Fruit fly (Drosophila melanogaster) whole organism, embryonic: Measurements from ENCODE around the gene MED15.

Source experiments
- Asciz ChIP-seq: fragments of 200-800 bp; sonication (Bioruptor generic); optimal IDR thresholded peaks from 2 replicates; lab custom pipeline; 2017; ENCODE audit warnings: missing biosample characterization, mild to moderate bottlenecking, missing genetic modification characterization, missing genetic modification reagents
- CG12104 ChIP-seq: fragments of 200-800 bp; sonication (Bioruptor generic); optimal IDR thresholded peaks from 3 replicates; lab custom pipeline; 2016; ENCODE audit warnings: missing biosample characterization, missing genetic modification characterization
- CG13624 ChIP-seq: fragments of 200-800 bp; sonication (Bioruptor generic); optimal IDR thresholded peaks from 2 replicates; lab custom pipeline; 2016; ENCODE audit warnings: missing biosample characterization, missing genetic modification characterization
- CG13775 ChIP-seq: fragments of 200-800 bp; sonication (Bioruptor generic); optimal IDR thresholded peaks from 3 replicates; lab custom pipeline; 2017; ENCODE audit warnings: missing biosample characterization, mild to moderate bottlenecking, missing genetic modification characterization
- CG14441 ChIP-seq: fragments of 200-800 bp; sonication (Bioruptor generic); IDR thresholded peaks from 2 replicates; pipeline ENCODE4 v1.3.6; 2022; ENCODE audit warnings: missing biosample characterization, missing genetic modification characterization
- CG16779 ChIP-seq: fragments of 200-800 bp; sonication (Bioruptor generic); IDR thresholded peaks from 2 replicates; pipeline ENCODE4 v1.3.6; 2022; ENCODE audit warnings: missing biosample characterization, missing genetic modification characterization
- CG17186 ChIP-seq: fragments of 200-800 bp; sonication (Bioruptor generic); optimal IDR thresholded peaks from 3 replicates; lab custom pipeline; 2017; ENCODE audit warnings: missing biosample characterization, missing genetic modification reagents, missing genetic modification characterization
- CG1832 ChIP-seq: fragments of 200-800 bp; sonication (Bioruptor generic); optimal IDR thresholded peaks from 2 replicates; lab custom pipeline; 2017; ENCODE audit warnings: missing biosample characterization, mild to moderate bottlenecking, missing genetic modification characterization, inconsistent platforms
- CG18476 ChIP-seq: fragments of 200-800 bp; sonication (Bioruptor generic); optimal IDR thresholded peaks from 2 replicates; lab custom pipeline; 2016; ENCODE audit warnings: missing biosample characterization, mild to moderate bottlenecking, missing genetic modification characterization
- CG2678 ChIP-seq: fragments of 200-800 bp; sonication (Bioruptor generic); optimal IDR thresholded peaks from 3 replicates; lab custom pipeline; 2019; ENCODE audit warnings: missing biosample characterization, mild to moderate bottlenecking, missing genetic modification characterization, moderate library complexity
- CG2712 ChIP-seq: fragments of 200-800 bp; optimal IDR thresholded peaks from 3 replicates; lab custom pipeline; 2019; ENCODE audit warnings: missing biosample characterization, mild to moderate bottlenecking, missing genetic modification characterization, moderate library complexity
- CG2889 ChIP-seq: fragments of 200-800 bp; sonication (Bioruptor generic); IDR thresholded peaks from 3 replicates; pipeline ENCODE4 v1.3.6; 2022; ENCODE audit warnings: missing biosample characterization, missing genetic modification characterization
- CG3407 ChIP-seq: fragments of 200-800 bp; sonication (Bioruptor generic); optimal IDR thresholded peaks from 2 replicates; lab custom pipeline; 2018; ENCODE audit warnings: missing biosample characterization, mild to moderate bottlenecking, missing genetic modification characterization
- CG4282 ChIP-seq: fragments of 200-800 bp; sonication (Bioruptor generic); optimal IDR thresholded peaks from 2 replicates; lab custom pipeline; 2016; ENCODE audit warnings: missing biosample characterization, missing genetic modification characterization
- CG4617 ChIP-seq: fragments of 200-800 bp; sonication (Bioruptor generic); optimal IDR thresholded peaks from 3 replicates; lab custom pipeline; 2016; ENCODE audit warnings: missing biosample characterization, missing genetic modification characterization, borderline replicate concordance
- Dad ChIP-seq: fragments of 200-800 bp; sonication (Bioruptor generic); optimal IDR thresholded peaks from 3 replicates; lab custom pipeline; 2016; ENCODE audit warnings: missing biosample characterization, missing genetic modification characterization
- Deaf1 ChIP-seq: fragments of 200-800 bp; optimal IDR thresholded peaks from 3 replicates; lab custom pipeline; 2019; ENCODE audit warnings: missing biosample characterization, mild to moderate bottlenecking, missing genetic modification characterization, moderate library complexity
- Ets97D ChIP-seq: fragments of 200-800 bp; sonication (Bioruptor generic); optimal IDR thresholded peaks from 3 replicates; lab custom pipeline; 2016; ENCODE audit warnings: missing biosample characterization, missing genetic modification characterization
- Hey ChIP-seq: fragments of 200-800 bp; sonication (Bioruptor generic); optimal IDR thresholded peaks from 3 replicates; lab custom pipeline; 2018; ENCODE audit warnings: missing biosample characterization, mild to moderate bottlenecking, missing genetic modification characterization
- Med ChIP-seq: fragments of 200-800 bp; sonication (Bioruptor generic); peaks from one replicate; lab custom pipeline; 2016; ENCODE audit warnings: missing biosample characterization, missing genetic modification characterization, mild to moderate bottlenecking, inconsistent platforms, moderate library complexity
- Neu2 ChIP-seq: fragments of 200-800 bp; sonication (Bioruptor generic); optimal IDR thresholded peaks from 3 replicates; lab custom pipeline; 2016; ENCODE audit warnings: missing biosample characterization, missing genetic modification characterization, borderline replicate concordance
- NfI ChIP-seq: fragments of 200-800 bp; sonication (Bioruptor generic); optimal IDR thresholded peaks from 3 replicates; lab custom pipeline; 2018; ENCODE audit warnings: missing biosample characterization, mild to moderate bottlenecking, missing genetic modification characterization, moderate library complexity
- PHDP ChIP-seq: fragments of 200-800 bp; sonication (Bioruptor generic); optimal IDR thresholded peaks from 3 replicates; lab custom pipeline; 2018; ENCODE audit warnings: missing biosample characterization, mild to moderate bottlenecking, missing genetic modification characterization, moderate library complexity
- Pdp1 ChIP-seq, 2 experiments: fragments of 200-800 bp; sonication (Bioruptor generic); optimal IDR thresholded peaks; 3 replicates each; lab custom pipeline; 2016; ENCODE audit warnings: missing biosample characterization in 2 of 2, missing genetic modification characterization in 2 of 2, mild to moderate bottlenecking in 1 of 2, moderate library complexity in 1 of 2
- Ptx1 ChIP-seq: fragments of 200-800 bp; sonication (Bioruptor generic); IDR thresholded peaks from 2 replicates; pipeline ENCODE4 v1.3.6; 2022; ENCODE audit warnings: missing biosample characterization, missing genetic modification characterization
- abd-A ChIP-seq: fragments of 200-800 bp; sonication (Bioruptor generic); optimal IDR thresholded peaks from 3 replicates; lab custom pipeline; 2019; ENCODE audit warnings: missing biosample characterization, mild to moderate bottlenecking, missing genetic modification characterization, moderate library complexity
- ash1 ChIP-seq: fragments of 200-800 bp; sonication (Bioruptor generic); optimal IDR thresholded peaks from 2 replicates; lab custom pipeline; 2018; ENCODE audit warnings: missing biosample characterization, mild to moderate bottlenecking, missing genetic modification characterization
- bigmax ChIP-seq: fragments of 200-800 bp; sonication (Bioruptor generic); optimal IDR thresholded peaks from 2 replicates; lab custom pipeline; 2018; ENCODE audit warnings: missing biosample characterization, mild to moderate bottlenecking, missing genetic modification characterization
- br ChIP-seq: fragments of >200 bp; optimal IDR thresholded peaks from 2 replicates; lab custom pipeline; 2017
- cato ChIP-seq: fragments of 200-800 bp; sonication (Bioruptor generic); optimal IDR thresholded peaks from 2 replicates; lab custom pipeline; 2016; ENCODE audit warnings: missing biosample characterization, missing genetic modification characterization, borderline replicate concordance
- crol ChIP-seq: fragments of 200-800 bp; sonication (Bioruptor generic); IDR thresholded peaks from 2 replicates; pipeline ENCODE4 v1.3.6; 2022; ENCODE audit warnings: missing biosample characterization, missing genetic modification characterization
- dimm ChIP-seq: fragments of 200-800 bp; sonication (Bioruptor generic); IDR thresholded peaks from 2 replicates; pipeline ENCODE4 v1.3.6; 2022; ENCODE audit warnings: missing biosample characterization, missing genetic modification characterization
- exex ChIP-seq: fragments of 200-800 bp; sonication (Bioruptor generic); optimal IDR thresholded peaks from 4 replicates; lab custom pipeline; 2018; ENCODE audit warnings: missing biosample characterization, mild to moderate bottlenecking, missing genetic modification characterization, moderate library complexity
- fd96Cb ChIP-seq: fragments of 200-800 bp; sonication (Bioruptor generic); optimal IDR thresholded peaks from 2 replicates; lab custom pipeline; 2018; ENCODE audit warnings: missing biosample characterization, mild to moderate bottlenecking, missing genetic modification characterization, moderate library complexity
- inv ChIP-seq: fragments of 200-800 bp; sonication (Bioruptor generic); IDR thresholded peaks from 2 replicates; pipeline ENCODE4 v1.3.6; 2022; ENCODE audit warnings: missing biosample characterization, missing genetic modification characterization; ENCODE audit not compliant: partially characterized antibody
- jigr1 ChIP-seq: fragments of 200-800 bp; sonication (Bioruptor generic); IDR thresholded peaks from 3 replicates; pipeline ENCODE4 v1.3.6; 2022; ENCODE audit warnings: missing biosample characterization, missing genetic modification characterization
- kah ChIP-seq: fragments of 200-800 bp; sonication (Bioruptor generic); optimal IDR thresholded peaks from 2 replicates; lab custom pipeline; 2018; ENCODE audit warnings: missing biosample characterization, mild to moderate bottlenecking, missing genetic modification characterization
- klu ChIP-seq: fragments of 200-800 bp; sonication (Bioruptor generic); IDR thresholded peaks from 2 replicates; pipeline ENCODE4 v1.3.6; 2022; ENCODE audit warnings: missing biosample characterization, missing genetic modification characterization
- kni ChIP-seq: fragments of 200-800 bp; sonication (Bioruptor generic); optimal IDR thresholded peaks from 3 replicates; lab custom pipeline; 2017; ENCODE audit warnings: mild to moderate bottlenecking, missing biosample characterization, missing genetic modification reagents, missing genetic modification characterization
- nerfin-1 ChIP-seq: fragments of 200-800 bp; sonication (Bioruptor generic); optimal IDR thresholded peaks from 3 replicates; lab custom pipeline; 2019; ENCODE audit warnings: missing biosample characterization, mild to moderate bottlenecking, missing genetic modification characterization, moderate library complexity
- rib ChIP-seq: fragments of 200-800 bp; sonication (Bioruptor generic); IDR thresholded peaks from 2 replicates; pipeline ENCODE4 v1.3.6; 2022; ENCODE audit warnings: missing biosample characterization, missing genetic modification characterization
- shn ChIP-seq: fragments of 200-800 bp; sonication (Bioruptor generic); optimal IDR thresholded peaks from 3 replicates; lab custom pipeline; 2016; ENCODE audit warnings: missing biosample characterization, missing genetic modification characterization
- tgo ChIP-seq: fragments of 200-800 bp; sonication (Bioruptor generic); IDR thresholded peaks from 3 replicates; pipeline ENCODE4 v1.3.6; 2022; ENCODE audit warnings: missing biosample characterization, missing genetic modification characterization
- tup ChIP-seq: fragments of 200-800 bp; sonication (Bioruptor generic); optimal IDR thresholded peaks from 2 replicates; lab custom pipeline; 2016; ENCODE audit warnings: missing biosample characterization, mild to moderate bottlenecking, missing genetic modification characterization, moderate library complexity
- unpg ChIP-seq: fragments of 200-800 bp; sonication (Bioruptor generic); optimal IDR thresholded peaks from 3 replicates; lab custom pipeline; 2018; ENCODE audit warnings: missing biosample characterization, mild to moderate bottlenecking, missing genetic modification characterization, moderate library complexity
- wdn ChIP-seq: fragments of 200-800 bp; sonication (Bioruptor generic); IDR thresholded peaks from 2 replicates; pipeline ENCODE4 v1.3.6; 2022; ENCODE audit warnings: missing biosample characterization, missing genetic modification characterization
- zfh1 ChIP-seq: fragments of 200-800 bp; sonication (Bioruptor generic); IDR thresholded peaks from 3 replicates; pipeline ENCODE4 v1.3.6; 2022; ENCODE audit warnings: missing biosample characterization, missing genetic modification characterization

MED15 gene

dm6 chr2L:518979-519891 is 46.4 kb downstream of the MED15 start (continued):
- TF ChIP-seq CG12104 (GFP tag; lab: Kevin White, UChicago), result no peak
- no peak for TF ChIP-seq klu
- no peak for TF ChIP-seq ash1 (GFP tag; lab: Kevin White, UChicago)
- no peak for TF ChIP-seq shn (GFP tag; lab: Kevin White, UChicago)
- peak; percentile 57 for TF ChIP-seq tup (GFP tag; lab: Kevin White, UChicago)
- no peak for TF ChIP-seq CG4617 (GFP tag; lab: Kevin White, UChicago)
- no peak for TF ChIP-seq tgo (GFP tag; lab: Robert Waterston, UW)
- no peak for TF ChIP-seq zfh1 (GFP tag; lab: Robert Waterston, UW)
- TF ChIP-seq kni (GFP tag; lab: Kevin White, UChicago), result peak; percentile 7
- no peak for TF ChIP-seq Hey (tag; lab: Kevin White, UChicago)
- no peak for TF ChIP-seq CG1832 (GFP tag; lab: Kevin White, UChicago)
- peak; percentile 44 for TF ChIP-seq Deaf1 (tag; lab: Kevin White, UChicago)
- no peak for TF ChIP-seq CG18476 (GFP tag; lab: Kevin White, UChicago)
- TF ChIP-seq NfI (GFP tag; lab: Kevin White, UChicago), result no peak
- TF ChIP-seq cato, result no peak
- peak; percentile 8 for TF ChIP-seq nerfin-1
- no peak for TF ChIP-seq jigr1 (GFP tag; lab: Robert Waterston, UW)
- TF ChIP-seq crol (GFP tag; lab: Robert Waterston, UW), result peak; percentile 69
- TF ChIP-seq Med (GFP tag; lab: Kevin White, UChicago), result peak; percentile 59
- TF ChIP-seq, all 482 proteins: peak for 23

DNA sequence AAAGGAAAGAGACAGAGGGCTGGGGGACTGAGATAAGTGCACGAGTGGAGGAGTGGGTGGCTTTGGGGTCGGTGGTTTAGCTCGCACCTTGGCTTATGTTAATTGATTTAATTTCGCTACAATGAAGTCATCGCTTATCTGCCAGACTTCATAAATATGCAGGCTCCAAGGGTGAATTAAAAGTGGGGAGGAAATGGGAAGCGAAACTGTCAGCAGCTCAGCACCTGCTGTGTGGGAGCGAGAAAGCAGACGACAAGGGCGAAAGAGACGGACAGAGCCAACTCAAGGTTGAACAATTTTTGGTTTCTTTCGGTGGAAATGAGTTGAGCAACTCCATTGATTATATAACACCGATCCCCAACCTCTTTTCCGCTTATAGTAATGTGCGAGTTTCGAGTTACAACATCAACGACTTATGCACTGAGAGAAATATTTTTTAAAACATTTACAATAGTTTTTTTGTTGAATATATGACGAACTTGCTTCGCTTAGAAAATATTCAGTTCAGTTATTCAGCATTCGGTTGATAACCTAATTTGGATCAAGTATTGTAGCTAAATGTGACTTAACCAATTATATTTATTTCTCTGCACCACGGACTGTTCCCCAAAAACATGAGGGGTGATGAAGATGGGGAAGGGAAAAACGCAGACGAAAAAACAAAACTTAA is 47.7 kb downstream of the MED15 start:
- TF ChIP-seq unpg (GFP tag; lab: Kevin White, UChicago), result peak; percentile 94
- no peak for TF ChIP-seq Neu2 (GFP tag; lab: Kevin White, UChicago)
- peak; percentile 77 for TF ChIP-seq CG13775 (GFP tag; lab: Kevin White, UChicago)
- TF ChIP-seq wdn (GFP tag; lab: Robert Waterston, UW), result peak; percentile 38; the same call in 1 of the 2 replicates
- TF ChIP-seq fd96Cb (tag; lab: Kevin White, UChicago), result peak; percentile 89
- TF ChIP-seq inv (GFP tag; lab: Robert Waterston, UW), result no peak
- TF ChIP-seq CG16779 (GFP tag; lab: Robert Waterston, UW), result 0 out of 2 replicates have a peak, but pooled peaks have one; percentile 59
- TF ChIP-seq rib, result no peak
- no peak for TF ChIP-seq bigmax (GFP tag; lab: Kevin White, UChicago)
- TF ChIP-seq CG3407 (GFP tag; lab: Kevin White, UChicago), result peak; percentile 72
- peak; percentile 56; the same call in 1 of the 3 replicates for TF ChIP-seq CG2889 (GFP tag; lab: Robert Waterston, UW)
- peak; percentile 71 for TF ChIP-seq CG13624 (GFP tag; lab: Kevin White, UChicago)
- peak; percentile 85 to 99 for TF ChIP-seq Pdp1 (GFP tag; optimal IDR thresholded peaks at IDR 0.05; lab: Kevin White, UChicago)
- peak; percentile 86 for TF ChIP-seq PHDP (tag; lab: Kevin White, UChicago)
- 0 out of 2 replicates have a peak, but pooled peaks have one; percentile 34 for TF ChIP-seq dimm (GFP tag; lab: Robert Waterston, UW)
- TF ChIP-seq CG4282 (GFP tag; lab: Kevin White, UChicago), result peak; percentile 17
- TF ChIP-seq CG2712 (tag; lab: Kevin White, UChicago), result peak; percentile 91
- peak; percentile 67 for TF ChIP-seq kah (GFP tag; lab: Kevin White, UChicago)
- TF ChIP-seq CG2678 (tag; lab: Kevin White, UChicago), result peak; percentile 85
- TF ChIP-seq klu, result peak; percentile 65
- TF ChIP-seq Dad (GFP tag; lab: Kevin White, UChicago), result peak; percentile 77
- TF ChIP-seq CG14441 (GFP tag; lab: Robert Waterston, UW), result peak; percentile 87
- TF ChIP-seq abd-A (tag; lab: Kevin White, UChicago), result no peak
- peak; percentile 86 for TF ChIP-seq Asciz
- no peak for TF ChIP-seq CG17186
- TF ChIP-seq Ets97D (GFP tag; lab: Kevin White, UChicago), result peak; percentile 54
- TF ChIP-seq br (lab: Kevin White, UChicago), result no peak
- TF ChIP-seq exex (tag; lab: Kevin White, UChicago), result no peak
- TF ChIP-seq Ptx1 (GFP tag; lab: Robert Waterston, UW), result peak; percentile 88
